Worm (Caenorhabditis elegans) whole organism, L2 larva: ENCODE results near the gene pals-31.

ENCODE experiments used
- R02D3.7 ChIP-seq: fragments of 150-350 bp; optimal IDR thresholded peaks from 2 replicates; lab custom pipeline; 2014; ENCODE audit warnings: missing biosample characterization, missing genetic modification characterization
- alr-1 ChIP-seq: fragments of 150-350 bp; optimal IDR thresholded peaks from 2 replicates; lab custom pipeline; 2014; ENCODE audit warnings: missing biosample characterization, missing genetic modification characterization
- aly-2 ChIP-seq: fragments of 150-350 bp; optimal IDR thresholded peaks from 2 replicates; lab custom pipeline; 2014; ENCODE audit warnings: missing biosample characterization, missing genetic modification characterization
- ceh-16 ChIP-seq: fragments of 150-350 bp; optimal IDR thresholded peaks from 2 replicates; lab custom pipeline; 2014; ENCODE audit warnings: missing biosample characterization, missing genetic modification characterization
- crh-2 ChIP-seq: sonication (generic microtip); optimal IDR thresholded peaks from 2 replicates; lab custom pipeline; 2017; ENCODE audit warnings: missing biosample characterization, missing genetic modification characterization
- egl-27 ChIP-seq: sonication (generic microtip); optimal IDR thresholded peaks from 3 replicates; lab custom pipeline; 2017; ENCODE audit warnings: missing biosample characterization, missing genetic modification reagents, missing genetic modification characterization
- elt-1 ChIP-seq: fragments of 150-350 bp; optimal IDR thresholded peaks from 2 replicates; lab custom pipeline; 2014; ENCODE audit warnings: missing biosample characterization, missing genetic modification characterization
- fos-1 ChIP-seq: fragments of 150-350 bp; optimal IDR thresholded peaks from 2 replicates; lab custom pipeline; 2014; ENCODE audit warnings: missing biosample characterization, missing genetic modification characterization
- gmeb-1 ChIP-seq: fragments of 150-350 bp; optimal IDR thresholded peaks from 2 replicates; lab custom pipeline; 2014; ENCODE audit warnings: missing biosample characterization, missing genetic modification characterization
- lin-11 ChIP-seq: fragments of 150-350 bp; sonication (generic microtip); optimal IDR thresholded peaks from 2 replicates; lab custom pipeline; 2014; ENCODE audit warnings: missing biosample characterization, missing genetic modification characterization, inconsistent platforms, mixed read lengths
- lin-39 ChIP-seq: fragments of 150-350 bp; optimal IDR thresholded peaks from 2 replicates; lab custom pipeline; 2014; ENCODE audit warnings: missing biosample characterization, missing genetic modification reagents, missing genetic modification characterization
- lsy-2 ChIP-seq, 2 experiments: fragments of 150-350 bp in 1 of 2; sonication (generic microtip) in 1 of 2; optimal IDR thresholded peaks; 2 replicates each; lab custom pipeline; 2014 to 2017; ENCODE audit warnings: missing biosample characterization in 2 of 2, missing genetic modification characterization in 2 of 2
- nhr-10 ChIP-seq: sonication (generic microtip); optimal IDR thresholded peaks from 2 replicates; lab custom pipeline; 2017; ENCODE audit warnings: missing biosample characterization, missing genetic modification characterization
- nhr-11 ChIP-seq: fragments of 150-350 bp; optimal IDR thresholded peaks from 2 replicates; lab custom pipeline; 2014; ENCODE audit warnings: missing biosample characterization, missing genetic modification characterization
- nhr-12 ChIP-seq: fragments of 150-350 bp; optimal IDR thresholded peaks from 2 replicates; lab custom pipeline; 2014; ENCODE audit warnings: missing biosample characterization, missing genetic modification characterization
- nhr-129 ChIP-seq: fragments of 150-350 bp; optimal IDR thresholded peaks from 2 replicates; lab custom pipeline; 2014; ENCODE audit warnings: missing biosample characterization, missing genetic modification characterization
- nhr-21 ChIP-seq: fragments of 150-350 bp; optimal IDR thresholded peaks from 2 replicates; lab custom pipeline; 2014; ENCODE audit warnings: missing biosample characterization, missing genetic modification characterization
- nhr-23 ChIP-seq: fragments of 150-350 bp; optimal IDR thresholded peaks from 2 replicates; lab custom pipeline; 2014; ENCODE audit warnings: missing biosample characterization, missing genetic modification reagents, missing genetic modification characterization
- nhr-25 ChIP-seq: fragments of 150-350 bp; sonication (generic microtip); optimal IDR thresholded peaks from 3 replicates; lab custom pipeline; 2014; ENCODE audit warnings: missing biosample characterization, missing genetic modification characterization
- sem-4 ChIP-seq: fragments of 150-350 bp; optimal IDR thresholded peaks from 2 replicates; lab custom pipeline; 2014; ENCODE audit warnings: missing biosample characterization, missing genetic modification reagents, missing genetic modification characterization
- sma-9 ChIP-seq, 2 experiments: fragments of 150-350 bp in 1 of 2; sonication (generic microtip) in 1 of 2; optimal IDR thresholded peaks; 2 replicates each; lab custom pipeline; 2014 to 2016; ENCODE audit warnings: missing genetic modification characterization in 2 of 2, mild to moderate bottlenecking in 1 of 2, missing biosample characterization in 1 of 2, missing compliant biosample characterization in 1 of 2, missing genetic modification reagents in 1 of 2, moderate library complexity in 1 of 2
- snpc-4 ChIP-seq: fragments of 150-350 bp; optimal IDR thresholded peaks from 2 replicates; lab custom pipeline; 2014; ENCODE audit warnings: missing biosample characterization, missing genetic modification characterization
- unc-39 ChIP-seq: fragments of 150-350 bp; optimal IDR thresholded peaks from 2 replicates; lab custom pipeline; 2014; ENCODE audit warnings: missing biosample characterization, missing genetic modification characterization
- unc-55 ChIP-seq: fragments of 150-350 bp; sonication (generic microtip); optimal IDR thresholded peaks from 3 replicates; lab custom pipeline; 2014; ENCODE audit warnings: missing biosample characterization, missing genetic modification reagents, missing genetic modification characterization
- unc-62 ChIP-seq: fragments of 150-350 bp; optimal IDR thresholded peaks from 2 replicates; lab custom pipeline; 2014; ENCODE audit warnings: missing biosample characterization, missing genetic modification reagents, missing genetic modification characterization
- ztf-11 ChIP-seq: sonication (generic microtip); optimal IDR thresholded peaks from 2 replicates; lab custom pipeline; 2017; ENCODE audit warnings: missing biosample characterization, missing genetic modification characterization
- ztf-4 ChIP-seq: fragments of 150-350 bp; optimal IDR thresholded peaks from 2 replicates; lab custom pipeline; 2014; ENCODE audit warnings: missing biosample characterization, missing genetic modification characterization

Gene pals-31

ce11 chrV:597823-598222 is 38.6 kb upstream of the pals-31 start:
- TF ChIP-seq sma-9 (GFP tag; optimal IDR thresholded peaks at IDR 0.05; lab: Kevin White, UChicago), result peak; percentile 66
- TF ChIP-seq sma-9 (tag; optimal IDR thresholded peaks at IDR 0.05; lab: Kevin White, UChicago), result no peak
- TF ChIP-seq nhr-129, result no peak
- TF ChIP-seq egl-27 (tag; lab: Kevin White, UChicago), result no peak
- no peak for TF ChIP-seq lin-39 (tag; lab: Kevin White, UChicago)
- TF ChIP-seq ceh-16, result peak; percentile 61
- TF ChIP-seq R02D3.7 (tag; lab: Kevin White, UChicago), result no peak
- TF ChIP-seq alr-1 (tag; lab: Kevin White, UChicago), result no peak
- peak; percentile 24 for TF ChIP-seq nhr-25 (tag; lab: Kevin White, UChicago)
- peak; percentile 72 for TF ChIP-seq elt-1 (tag; lab: Kevin White, UChicago)

- no peak for TF ChIP-seq nhr-23 (tag; lab: Kevin White, UChicago)
- no peak for TF ChIP-seq nhr-21 (tag; lab: Kevin White, UChicago)
- no peak for TF ChIP-seq crh-2
- TF ChIP-seq, all 48 proteins: peak for 0
Observed at ce11 chrV:598626-599025, 37.8 kb upstream of the pals-31 start.

ce11 chrV:599783-600182 is 36.6 kb upstream of the pals-31 start:
- TF ChIP-seq sma-9 (GFP tag; optimal IDR thresholded peaks at IDR 0.05; lab: Kevin White, UChicago) (peak; percentile 47), sma-9 (tag; optimal IDR thresholded peaks at IDR 0.05; lab: Kevin White, UChicago) (no peak), ceh-16 (peak; percentile 2), alr-1 (tag; lab: Kevin White, UChicago) (no peak), sem-4 (no peak), unc-39 (no peak), fos-1 (tag; lab: Kevin White, UChicago) (no peak)

ce11 chrV:600231-600630 is 36.1 kb upstream of the pals-31 start, which contains the start of gene nhr-251:
TSS of gene nhr-251 (plus strand) at chrV:600531.
- no peak for TF ChIP-seq nhr-12 (tag; lab: Kevin White, UChicago)
- no peak for TF ChIP-seq nhr-23 (tag; lab: Kevin White, UChicago)
- TF ChIP-seq unc-62 (GFP tag; lab: Kevin White, UChicago), result no peak
- no peak for TF ChIP-seq nhr-21 (tag; lab: Kevin White, UChicago)
- no peak for TF ChIP-seq fos-1 (tag; lab: Kevin White, UChicago)
- TF ChIP-seq elt-1 (tag; lab: Kevin White, UChicago), result no peak
- TF ChIP-seq aly-2 (tag; lab: Kevin White, UChicago), result no peak
- no peak for TF ChIP-seq ztf-4 (tag; lab: Kevin White, UChicago)
- TF ChIP-seq unc-55 (GFP tag; lab: Kevin White, UChicago), result no peak
- no peak for TF ChIP-seq nhr-11 (tag; lab: Kevin White, UChicago)
- no peak for TF ChIP-seq lin-11 (tag; lab: Kevin White, UChicago)

- TF ChIP-seq lsy-2 (tag; optimal IDR thresholded peaks at IDR 0.05; lab: Kevin White, UChicago) (no peak), snpc-4 (tag; lab: Kevin White, UChicago) (no peak), nhr-10 (tag; lab: Kevin White, UChicago) (no peak), unc-62 (GFP tag; lab: Kevin White, UChicago) (no peak), aly-2 (tag; lab: Kevin White, UChicago) (no peak), R02D3.7 (tag; lab: Kevin White, UChicago) (no peak)
Observed at ce11 chrV:604105-604504, 32.3 kb upstream of the pals-31 start, which contains the start of gene srlf-37. TSS of gene srlf-37 (minus strand) at chrV:604205.

- no peak for TF ChIP-seq lsy-2 (tag; optimal IDR thresholded peaks at IDR 0.05; lab: Kevin White, UChicago)
- no peak for TF ChIP-seq ztf-11
- TF ChIP-seq nhr-21 (tag; lab: Kevin White, UChicago), result no peak
Observed at ce11 chrV:608844-609243, 27.5 kb upstream of the pals-31 start, which contains the start of gene srw-109. TSS of gene srw-109 (minus strand) at chrV:608944.

- TF ChIP-seq gmeb-1 (tag; lab: Kevin White, UChicago), result no peak
Observed at ce11 chrV:609671-610070, 26.7 kb upstream of the pals-31 start, which contains the start of gene srlf-36. TSS of gene srlf-36 (minus strand) at chrV:609771.
